Worm (Caenorhabditis elegans): ENCODE data around the gene Y39E4A.1.

Gene Y39E4A.1

DNA sequence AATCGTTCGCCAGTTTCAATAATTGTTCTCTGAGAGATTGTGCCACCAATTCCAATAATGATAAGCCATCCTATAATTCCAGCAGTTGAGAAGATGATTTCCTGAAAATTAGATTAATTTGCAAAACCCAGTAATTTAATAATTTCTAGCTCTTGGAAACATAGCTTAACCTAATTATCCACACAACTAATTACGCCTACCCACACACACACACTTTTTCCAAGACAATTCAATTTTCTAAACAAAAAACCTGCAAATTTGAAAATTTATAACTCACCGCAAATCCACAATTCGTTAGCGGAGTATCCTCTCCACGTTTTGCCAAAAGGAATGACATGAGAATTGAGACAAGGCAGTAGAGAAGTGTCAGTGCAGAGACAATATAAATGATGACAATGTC lies 34.8 kb upstream of the Y39E4A.1 start:
- no peak for TF ChIP-seq nhr-11 (tag; optimal IDR thresholded peaks at IDR 0.05)

DNA sequence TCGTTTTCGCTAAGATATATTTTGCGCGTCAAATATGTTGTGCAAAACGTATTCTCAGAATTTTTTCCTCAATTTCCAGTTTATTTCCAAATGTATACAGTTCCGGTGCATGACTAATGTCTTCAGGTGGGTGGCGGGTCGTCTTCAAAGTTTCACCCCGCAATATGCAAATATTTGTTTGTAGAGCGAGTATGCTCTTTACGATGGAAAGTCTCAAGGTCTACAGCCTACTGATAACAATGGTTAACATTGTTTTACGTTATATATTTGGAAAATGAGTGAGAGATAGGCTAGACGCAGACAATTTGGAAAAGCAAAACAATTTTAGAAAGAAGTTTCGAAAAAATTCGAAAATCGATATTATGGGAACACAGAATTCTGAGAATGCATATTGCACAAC lies 33.4 kb upstream of the Y39E4A.1 start:
- TF ChIP-seq fos-1 (tag; optimal IDR thresholded peaks at IDR 0.05): peak; percentile 47
- TF ChIP-seq crh-2 (tag; optimal IDR thresholded peaks at IDR 0.05): peak; percentile 2
- TF ChIP-seq ceh-16 (tag; optimal IDR thresholded peaks at IDR 0.05): no peak
- TF ChIP-seq ztf-1 (GFP tag; conservative IDR thresholded peaks at IDR 0.05): no peak
- TF ChIP-seq ama-1 (optimal IDR thresholded peaks at IDR 0.05): no peak
- TF ChIP-seq egl-27 (tag; optimal IDR thresholded peaks at IDR 0.05): no peak
- no peak for TF ChIP-seq nhr-77 (tag; optimal IDR thresholded peaks at IDR 0.05)
- TF ChIP-seq aly-2 (tag; optimal IDR thresholded peaks at IDR 0.05): no peak
- no peak for TF ChIP-seq ztf-11 (tag; optimal IDR thresholded peaks at IDR 0.05)
- no peak for TF ChIP-seq R02D3.7 (tag; optimal IDR thresholded peaks at IDR 0.05)

DNA sequence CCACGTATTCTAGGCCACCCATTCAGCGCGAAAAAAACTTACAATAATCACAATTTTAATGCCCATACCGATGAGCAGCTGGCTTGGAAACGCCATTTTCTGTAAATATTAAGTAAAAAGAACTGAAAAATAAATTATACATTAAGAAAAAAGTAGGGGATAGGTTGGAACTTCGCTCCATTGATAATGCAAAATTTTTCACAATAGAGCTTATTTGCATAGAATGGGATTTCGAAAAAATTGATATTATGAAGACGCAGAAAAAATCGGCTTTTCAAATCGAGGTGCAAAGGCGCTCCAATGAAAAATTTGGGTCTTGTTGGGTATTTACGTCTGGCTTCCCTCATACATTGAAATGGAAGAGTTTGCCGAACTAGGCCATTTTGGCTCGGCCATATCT lies 32.6 kb upstream of the Y39E4A.1 start, which contains the start of gene Y37D8A.16:
TSS of gene Y37D8A.16 (minus strand) at position 101 of the 400 bp plus-strand sequence.
- TF ChIP-seq sma-9 (GFP tag; optimal IDR thresholded peaks at IDR 0.05) (no peak), sma-9 (tag; optimal IDR thresholded peaks at IDR 0.05) (no peak), crh-2 (tag; optimal IDR thresholded peaks at IDR 0.05) (no peak), blmp-1 (tag; optimal IDR thresholded peaks at IDR 0.05; ENCODE audit: insufficient read depth) (no peak), nhr-10 (tag; optimal IDR thresholded peaks at IDR 0.05) (no peak), nhr-77 (tag; optimal IDR thresholded peaks at IDR 0.05) (no peak)

DNA sequence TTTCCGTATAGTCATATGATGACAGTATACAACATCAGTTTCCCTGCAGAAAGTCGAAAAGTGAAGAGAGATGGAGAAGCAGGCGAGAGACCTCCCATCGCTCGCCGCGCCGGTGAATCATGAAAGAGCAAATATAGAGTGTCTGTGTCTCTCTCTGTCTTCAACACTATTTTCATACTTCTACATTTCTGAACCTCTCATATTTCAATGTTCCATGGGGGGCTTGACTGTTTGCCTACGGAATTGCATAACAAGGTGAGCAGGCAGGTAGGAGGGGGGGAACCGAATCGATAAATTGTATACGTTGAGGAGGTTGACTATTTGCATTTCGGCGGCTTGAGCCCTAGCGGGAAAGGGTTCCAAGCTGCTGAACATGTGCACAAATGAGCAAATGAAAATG lies 31.3 kb upstream of the Y39E4A.1 start:
- TF ChIP-seq gmeb-1 (tag; optimal IDR thresholded peaks at IDR 0.05) (peak; percentile 15), nhr-129 (tag; optimal IDR thresholded peaks at IDR 0.05) (peak; percentile 59), ztf-4 (tag; optimal IDR thresholded peaks at IDR 0.05) (no peak), fos-1 (tag; optimal IDR thresholded peaks at IDR 0.05) (peak; percentile 95), F13H6.1 (tag; optimal IDR thresholded peaks at IDR 0.05) (peak; percentile 63)

DNA sequence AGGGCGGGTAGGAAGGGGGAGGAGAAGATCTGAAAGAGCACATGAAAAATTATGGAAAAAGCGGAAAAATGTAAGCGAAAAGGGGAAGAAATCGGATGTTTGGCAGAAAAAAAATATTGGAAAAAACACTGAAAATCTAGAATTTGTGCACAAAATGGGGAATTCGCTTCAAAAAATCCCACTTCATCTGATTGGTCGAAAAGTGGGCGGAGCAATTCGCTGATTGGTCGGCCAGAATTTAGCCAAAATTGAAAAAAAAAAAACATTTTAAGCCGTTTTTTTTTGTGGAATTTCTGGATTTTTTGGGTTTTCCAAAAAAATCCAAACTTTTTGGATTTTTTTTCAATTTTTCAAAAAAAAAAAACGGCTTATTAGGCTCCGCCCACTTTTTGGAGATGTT lies 30.4 kb upstream of the Y39E4A.1 start:
- no peak for TF ChIP-seq fos-1 (tag; optimal IDR thresholded peaks at IDR 0.05)
- no peak for TF ChIP-seq sma-9 (GFP tag; optimal IDR thresholded peaks at IDR 0.05)
- TF ChIP-seq sma-9 (tag; optimal IDR thresholded peaks at IDR 0.05): no peak

DNA sequence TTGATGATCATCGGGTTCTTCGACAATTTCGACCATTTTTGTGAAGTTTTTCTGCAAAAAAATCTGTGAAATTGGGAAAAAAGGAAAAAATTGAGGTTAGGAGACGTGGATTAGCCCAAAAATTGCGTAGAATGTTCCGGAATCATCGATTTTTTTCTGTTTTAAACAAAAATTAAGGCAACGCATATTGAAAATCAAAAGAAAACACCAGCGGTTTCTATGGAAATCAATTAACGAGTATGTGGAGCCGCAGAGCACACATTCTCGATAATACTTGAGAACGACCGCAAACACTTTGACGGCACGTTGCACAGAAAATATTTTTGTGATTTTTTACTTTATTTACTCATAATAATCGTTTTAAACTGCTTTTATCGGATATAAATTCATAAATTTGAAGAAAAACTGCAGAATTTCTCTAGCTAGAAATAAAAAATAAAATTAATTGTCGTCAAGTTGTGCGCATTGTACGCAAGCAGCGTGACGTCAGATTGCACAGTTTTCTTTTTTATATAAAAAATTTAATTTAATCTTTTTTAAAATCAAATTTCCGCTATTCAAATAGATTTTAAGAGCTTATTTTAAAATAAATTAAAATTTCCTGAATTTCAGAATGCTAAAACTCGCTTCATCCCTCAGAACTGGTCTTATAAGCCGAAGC lies 25.1 kb upstream of the Y39E4A.1 start, which contains the start of the genes npp-25 and mrps-10:
TSS of gene npp-25 (minus strand) at position 51 of the 661 bp plus-strand sequence.
TSS of gene mrps-10 (plus strand) at position 611 of the 661 bp plus-strand sequence.
- no peak for TF ChIP-seq ama-1 (optimal IDR thresholded peaks at IDR 0.05)
- TF ChIP-seq lin-39 (tag; optimal IDR thresholded peaks at IDR 0.05): no peak
- no peak for TF ChIP-seq dmd-4 (tag; optimal IDR thresholded peaks at IDR 0.05)
- no peak for TF ChIP-seq ZK546.5 (tag; optimal IDR thresholded peaks at IDR 0.05)
- no peak for TF ChIP-seq egl-27 (tag; optimal IDR thresholded peaks at IDR 0.05)
- peak in 1 of 2 experiments; percentile 72 for TF ChIP-seq lsy-2 (tag; optimal IDR thresholded peaks at IDR 0.05)
- TF ChIP-seq nhr-25 (tag; optimal IDR thresholded peaks at IDR 0.05): no peak
- no peak for TF ChIP-seq gmeb-1 (tag; optimal IDR thresholded peaks at IDR 0.05)
- TF ChIP-seq sma-3 (GFP tag; optimal IDR thresholded peaks at IDR 0.05): no peak
- no peak for TF ChIP-seq crh-2 (tag; optimal IDR thresholded peaks at IDR 0.05)
- no peak for TF ChIP-seq nhr-237 (tag; optimal IDR thresholded peaks at IDR 0.05)
- TF ChIP-seq nhr-11 (tag; optimal IDR thresholded peaks at IDR 0.05): no peak
- TF ChIP-seq C34F6.9 (tag; optimal IDR thresholded peaks at IDR 0.05): peak; percentile 40
- no peak for TF ChIP-seq R02D3.7 (tag; optimal IDR thresholded peaks at IDR 0.05)
- no peak for TF ChIP-seq unc-62 (GFP tag; optimal IDR thresholded peaks at IDR 0.05)
- TF ChIP-seq ztf-1 (GFP tag; conservative IDR thresholded peaks at IDR 0.05): no peak
- TF ChIP-seq elt-3 (tag; optimal IDR thresholded peaks at IDR 0.05): no peak
- TF ChIP-seq aly-2 (tag; optimal IDR thresholded peaks at IDR 0.05): no peak
- TF ChIP-seq ceh-16 (tag; optimal IDR thresholded peaks at IDR 0.05): no peak
- TF ChIP-seq lin-13 (GFP tag; optimal IDR thresholded peaks at IDR 0.05): peak; percentile 52
- peak; percentile 29 for TF ChIP-seq fos-1 (tag; optimal IDR thresholded peaks at IDR 0.05)
- TF ChIP-seq nhr-129 (tag; optimal IDR thresholded peaks at IDR 0.05): no peak
- TF ChIP-seq F13H6.1 (tag; optimal IDR thresholded peaks at IDR 0.05): no peak
- TF ChIP-seq zag-1 (tag; optimal IDR thresholded peaks at IDR 0.05): no peak
- peak; percentile 28 for TF ChIP-seq unc-55 (GFP tag; optimal IDR thresholded peaks at IDR 0.05)
- no peak for TF ChIP-seq elt-1 (tag; optimal IDR thresholded peaks at IDR 0.05)
